Fruit fly (Drosophila melanogaster) whole organism, embryonic: ENCODE measurements around the gene Vti1a.
A peak's percentile ranks its signal among the peaks of the same experiment; 100 is the strongest.

ENCODE experiments used
- Bteb2 ChIP-seq: fragments of 200-800 bp; sonication (Bioruptor generic); optimal IDR thresholded peaks from 2 replicates; lab custom pipeline; 2016; ENCODE audit warnings: missing biosample characterization, missing genetic modification characterization
- CG11093 ChIP-seq: fragments of 200-800 bp; sonication (Bioruptor generic); IDR thresholded peaks from 3 replicates; pipeline ENCODE4 v1.3.6; 2022; ENCODE audit warnings: missing biosample characterization, missing genetic modification characterization
- CG11247 ChIP-seq: fragments of 200-800 bp; sonication (Bioruptor generic); IDR thresholded peaks from 2 replicates; pipeline ENCODE4 v1.3.6; 2022; ENCODE audit warnings: missing biosample characterization, missing genetic modification characterization
- CG11560 ChIP-seq: fragments of 200-800 bp; sonication (Bioruptor generic); IDR thresholded peaks from 3 replicates; pipeline ENCODE4 v1.3.6; 2022; ENCODE audit warnings: missing biosample characterization, missing genetic modification characterization
- CG12769 ChIP-seq: fragments of 200-800 bp; sonication (Bioruptor generic); optimal IDR thresholded peaks from 2 replicates; lab custom pipeline; 2019; ENCODE audit warnings: missing biosample characterization, mild to moderate bottlenecking, missing genetic modification characterization, moderate library complexity
- CG13296 ChIP-seq: fragments of 200-800 bp; sonication (Bioruptor generic); optimal IDR thresholded peaks from 3 replicates; lab custom pipeline; 2018; ENCODE audit warnings: missing biosample characterization, mild to moderate bottlenecking, missing genetic modification characterization
- CG1647 ChIP-seq: fragments of 200-800 bp; sonication (Bioruptor generic); optimal IDR thresholded peaks from 3 replicates; lab custom pipeline; 2016; ENCODE audit warnings: missing biosample characterization, missing genetic modification characterization
- CG17186 ChIP-seq: fragments of 200-800 bp; sonication (Bioruptor generic); optimal IDR thresholded peaks from 3 replicates; lab custom pipeline; 2017; ENCODE audit warnings: missing biosample characterization, missing genetic modification reagents, missing genetic modification characterization
- CG17359 ChIP-seq: fragments of 200-800 bp; sonication (Bioruptor generic); optimal IDR thresholded peaks from 3 replicates; lab custom pipeline; 2018; ENCODE audit warnings: missing biosample characterization, mild to moderate bottlenecking, missing genetic modification characterization, moderate library complexity
- CG18476 ChIP-seq: fragments of 200-800 bp; sonication (Bioruptor generic); optimal IDR thresholded peaks from 2 replicates; lab custom pipeline; 2016; ENCODE audit warnings: missing biosample characterization, mild to moderate bottlenecking, missing genetic modification characterization
- CG18599 ChIP-seq: fragments of 200-800 bp; sonication (Bioruptor generic); optimal IDR thresholded peaks from 3 replicates; lab custom pipeline; 2017; ENCODE audit warnings: missing biosample characterization, missing genetic modification characterization, mild to moderate bottlenecking, moderate library complexity, missing genetic modification reagents
- CG2120 ChIP-seq: fragments of 200-800 bp; sonication (Bioruptor generic); optimal IDR thresholded peaks from 3 replicates; lab custom pipeline; 2016; ENCODE audit warnings: missing biosample characterization, missing genetic modification characterization
- CG2199 ChIP-seq: fragments of 200-800 bp; sonication (Bioruptor generic); IDR thresholded peaks from 3 replicates; pipeline ENCODE4 v1.3.6; 2022; ENCODE audit warnings: missing biosample characterization, missing genetic modification characterization
- CG2202 ChIP-seq: fragments of 200-800 bp; sonication (Bioruptor generic); optimal IDR thresholded peaks from 2 replicates; lab custom pipeline; 2018; ENCODE audit warnings: missing biosample characterization, mild to moderate bottlenecking, missing genetic modification characterization
- CG3838 ChIP-seq: fragments of 200-800 bp; sonication (Bioruptor generic); optimal IDR thresholded peaks from 3 replicates; lab custom pipeline; 2016; ENCODE audit warnings: missing biosample characterization, missing genetic modification characterization
- CG42726 ChIP-seq: fragments of 200-800 bp; sonication (Bioruptor generic); IDR thresholded peaks from 2 replicates; pipeline ENCODE4 v1.3.6; 2022; ENCODE audit warnings: missing biosample characterization, missing genetic modification characterization; ENCODE audit not compliant: partially characterized antibody
- CG4404 ChIP-seq: fragments of 200-800 bp; sonication (Bioruptor generic); IDR thresholded peaks from 2 replicates; pipeline ENCODE4 v1.3.6; 2022; ENCODE audit warnings: missing biosample characterization, missing genetic modification characterization
- CG4707 ChIP-seq: fragments of 200-800 bp; sonication (Bioruptor generic); optimal IDR thresholded peaks from 2 replicates; lab custom pipeline; 2018; ENCODE audit warnings: missing biosample characterization, mild to moderate bottlenecking, missing genetic modification characterization, moderate library complexity
- CG6813 ChIP-seq: fragments of 200-800 bp; sonication (Bioruptor generic); optimal IDR thresholded peaks from 2 replicates; lab custom pipeline; 2017; ENCODE audit warnings: missing biosample characterization, missing genetic modification characterization, mild to moderate bottlenecking, moderate library complexity, missing genetic modification reagents
- CG7745 ChIP-seq: fragments of 200-800 bp; sonication (Bioruptor generic); optimal IDR thresholded peaks from 2 replicates; lab custom pipeline; 2018; ENCODE audit warnings: missing biosample characterization, mild to moderate bottlenecking, missing genetic modification characterization, moderate library complexity
- CG8765 ChIP-seq: fragments of 200-800 bp; sonication (Bioruptor generic); IDR thresholded peaks from 2 replicates; pipeline ENCODE4 v1.3.6; 2022; ENCODE audit warnings: missing biosample characterization, missing genetic modification characterization
- D19B ChIP-seq: fragments of 200-800 bp; sonication (Bioruptor generic); optimal IDR thresholded peaks from 2 replicates; lab custom pipeline; 2017; ENCODE audit warnings: missing biosample characterization, mild to moderate bottlenecking, missing genetic modification characterization
- Dll ChIP-seq: fragments of 200-800 bp; sonication (Bioruptor generic); IDR thresholded peaks from 4 replicates; pipeline ENCODE4 v1.3.6; 2022; ENCODE audit warnings: missing biosample characterization, missing genetic modification characterization; ENCODE audit not compliant: partially characterized antibody
- Ets65A ChIP-seq: fragments of 200-800 bp; sonication (Bioruptor generic); peaks from one replicate; lab custom pipeline; 2016; ENCODE audit warnings: missing biosample characterization, missing genetic modification characterization
- Hr78 ChIP-seq, 2 experiments: fragments of 200-800 bp in 1 of 2; fragments of >200 bp in 1 of 2; sonication (Bioruptor generic) in 1 of 2; optimal IDR thresholded peaks; 2 replicates each; lab custom pipeline; 2017 to 2019; ENCODE audit warnings: missing biosample characterization in 2 of 2, missing genetic modification characterization in 2 of 2, mild to moderate bottlenecking in 1 of 2, moderate library complexity in 1 of 2
- Lhr ChIP-seq: fragments of 200-800 bp; sonication (Bioruptor generic); optimal IDR thresholded peaks from 3 replicates; lab custom pipeline; 2017; ENCODE audit warnings: mild to moderate bottlenecking, missing biosample characterization, missing genetic modification reagents, missing genetic modification characterization
- NFAT ChIP-seq: fragments of 200-800 bp; sonication (Bioruptor generic); IDR thresholded peaks from 2 replicates; pipeline ENCODE4 v1.3.6; 2022; ENCODE audit warnings: missing biosample characterization, missing genetic modification characterization
- Ravus ChIP-seq: fragments of 200-800 bp; sonication (Bioruptor generic); IDR thresholded peaks from 2 replicates; pipeline ENCODE4 v1.3.6; 2022; ENCODE audit warnings: missing biosample characterization, missing genetic modification characterization
- Scr ChIP-seq: fragments of 200-800 bp; sonication (Bioruptor generic); IDR thresholded peaks from 2 replicates; pipeline ENCODE4 v1.3.6; 2022; ENCODE audit warnings: missing biosample characterization, missing genetic modification characterization; ENCODE audit not compliant: partially characterized antibody
- Sin3A ChIP-seq: fragments of >200 bp; optimal IDR thresholded peaks from 2 replicates; lab custom pipeline; 2018
- Six4 ChIP-seq: fragments of 200-800 bp; sonication (Bioruptor generic); optimal IDR thresholded peaks from 2 replicates; lab custom pipeline; 2016; ENCODE audit warnings: missing biosample characterization, missing genetic modification characterization
- Stat92E ChIP-seq, 3 experiments: fragments of >200 bp in 2 of 3; fragments of 200-800 bp in 1 of 3; sonication (Bioruptor generic) in 1 of 3; optimal IDR thresholded peaks; 2 replicates each; lab custom pipeline; 2017 to 2019; ENCODE audit warnings: missing biosample characterization in 3 of 3, missing genetic modification characterization in 3 of 3, mild to moderate bottlenecking in 1 of 3, moderate library complexity in 1 of 3
- Tbp ChIP-seq: fragments of >200 bp; optimal IDR thresholded peaks from 2 replicates; lab custom pipeline; 2018; ENCODE audit warnings: missing biosample characterization, missing genetic modification characterization
- cad ChIP-seq: fragments of >200 bp; optimal IDR thresholded peaks from 2 replicates; lab custom pipeline; 2017; ENCODE audit warnings: missing biosample characterization, missing genetic modification characterization
- chinmo ChIP-seq: fragments of 200-800 bp; sonication (Bioruptor generic); IDR thresholded peaks from 4 replicates; pipeline ENCODE4 v1.3.6; 2022; ENCODE audit warnings: missing biosample characterization, missing genetic modification characterization; ENCODE audit not compliant: partially characterized antibody
- dysf ChIP-seq: fragments of 200-800 bp; sonication (Bioruptor generic); IDR thresholded peaks from 3 replicates; pipeline ENCODE4 v1.3.6; 2022; ENCODE audit warnings: missing biosample characterization, missing genetic modification characterization
- gsb-n ChIP-seq: fragments of 200-800 bp; sonication (Bioruptor generic); optimal IDR thresholded peaks from 3 replicates; lab custom pipeline; 2018; ENCODE audit warnings: missing biosample characterization, mild to moderate bottlenecking, missing genetic modification characterization
- kni ChIP-seq: fragments of 200-800 bp; sonication (Bioruptor generic); optimal IDR thresholded peaks from 3 replicates; lab custom pipeline; 2017; ENCODE audit warnings: mild to moderate bottlenecking, missing biosample characterization, missing genetic modification reagents, missing genetic modification characterization
- luna ChIP-seq: fragments of 200-800 bp; sonication (Bioruptor generic); optimal IDR thresholded peaks from 2 replicates; lab custom pipeline; 2016; ENCODE audit warnings: missing biosample characterization, missing genetic modification characterization
- maf-S ChIP-seq: fragments of 200-800 bp; sonication (Bioruptor generic); optimal IDR thresholded peaks from 2 replicates; lab custom pipeline; 2016; ENCODE audit warnings: missing biosample characterization, missing genetic modification characterization
- nau ChIP-seq: fragments of 200-800 bp; sonication (Bioruptor generic); optimal IDR thresholded peaks from 3 replicates; lab custom pipeline; 2017; ENCODE audit warnings: missing biosample characterization, mild to moderate bottlenecking, missing genetic modification characterization, missing genetic modification reagents
- nom ChIP-seq: fragments of 200-800 bp; sonication (Bioruptor generic); optimal IDR thresholded peaks from 2 replicates; lab custom pipeline; 2017; ENCODE audit warnings: missing biosample characterization, missing genetic modification characterization, mild to moderate bottlenecking, moderate library complexity, missing genetic modification reagents
- onecut ChIP-seq: fragments of 200-800 bp; sonication (Bioruptor generic); IDR thresholded peaks from 2 replicates; pipeline ENCODE4 v1.3.6; 2022; ENCODE audit warnings: missing biosample characterization, missing genetic modification characterization
- pita ChIP-seq: fragments of 200-800 bp; sonication (Bioruptor generic); optimal IDR thresholded peaks from 2 replicates; lab custom pipeline; 2017; ENCODE audit warnings: missing biosample characterization, mild to moderate bottlenecking, missing genetic modification characterization
- pzg ChIP-seq: fragments of 200-800 bp; sonication (Bioruptor generic); optimal IDR thresholded peaks from 3 replicates; lab custom pipeline; 2018; ENCODE audit warnings: missing biosample characterization, mild to moderate bottlenecking, missing genetic modification characterization, moderate library complexity
- shn ChIP-seq: fragments of 200-800 bp; sonication (Bioruptor generic); optimal IDR thresholded peaks from 3 replicates; lab custom pipeline; 2016; ENCODE audit warnings: missing biosample characterization, missing genetic modification characterization
- sr ChIP-seq: fragments of 200-800 bp; sonication (Bioruptor generic); IDR thresholded peaks from 3 replicates; pipeline ENCODE4 v1.3.6; 2022; ENCODE audit warnings: missing biosample characterization, missing genetic modification characterization
- sug ChIP-seq: fragments of 200-800 bp; optimal IDR thresholded peaks from 2 replicates; lab custom pipeline; 2019; ENCODE audit warnings: missing biosample characterization, mild to moderate bottlenecking, missing genetic modification characterization, moderate library complexity
- tio ChIP-seq: fragments of 200-800 bp; sonication (Bioruptor generic); optimal IDR thresholded peaks from 2 replicates; lab custom pipeline; 2017; ENCODE audit warnings: missing biosample characterization, missing genetic modification characterization, inconsistent platforms
- ttk ChIP-seq: fragments of 200-800 bp; sonication (Bioruptor generic); IDR thresholded peaks from 2 replicates; pipeline ENCODE4 v2.1.2; 2022; ENCODE audit warnings: missing biosample characterization, missing genetic modification characterization
- twi ChIP-seq: fragments of 200-800 bp; optimal IDR thresholded peaks from 2 replicates; lab custom pipeline; 2019; ENCODE audit warnings: missing biosample characterization, mild to moderate bottlenecking, missing genetic modification characterization, moderate library complexity
- zfh2 ChIP-seq: fragments of 200-800 bp; sonication (Bioruptor generic); optimal IDR thresholded peaks from 2 replicates; lab custom pipeline; 2016; ENCODE audit warnings: missing biosample characterization, missing genetic modification characterization

The Vti1a gene

DNA sequence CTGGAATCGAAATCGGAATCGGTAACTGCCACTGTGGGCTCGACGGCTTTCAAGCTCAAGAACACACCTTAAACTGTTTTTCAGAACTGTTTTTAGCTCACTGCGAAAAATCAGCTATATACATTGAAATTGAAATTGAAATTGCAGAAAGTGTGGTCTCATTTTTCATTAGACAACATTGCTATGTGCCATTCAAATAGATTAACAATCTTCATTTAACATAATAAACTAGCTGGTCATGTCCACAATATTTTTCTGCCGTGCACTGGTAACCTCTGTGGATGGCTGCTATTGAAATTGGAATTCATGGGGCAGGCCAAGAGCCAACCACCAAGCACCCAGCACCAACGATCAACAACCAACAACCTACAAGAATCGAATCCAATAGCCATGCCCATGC lies 43.2 kb upstream of the Vti1a start (continued):
- TF ChIP-seq CG8765 (GFP tag; lab: Robert Waterston, UW) (no peak), luna (GFP tag; lab: Kevin White, UChicago) (no peak), CG11093 (GFP tag; lab: Robert Waterston, UW) (no peak), tio (no peak), Scr (GFP tag; lab: Robert Waterston, UW) (no peak), gsb-n (tag; lab: Kevin White, UChicago) (no peak), Tbp (GFP tag; lab: Kevin White, UChicago) (no peak), Lhr (GFP tag; lab: Kevin White, UChicago) (no peak), zfh2 (GFP tag; lab: Kevin White, UChicago) (no peak), kni (GFP tag; lab: Kevin White, UChicago) (no peak), CG17359 (tag; lab: Kevin White, UChicago) (no peak), CG2202 (tag; lab: Kevin White, UChicago) (peak; percentile 18), D19B (GFP tag; lab: Kevin White, UChicago) (no peak), CG1647 (GFP tag; lab: Kevin White, UChicago) (no peak), CG12769 (tag; lab: Kevin White, UChicago) (no peak), shn (GFP tag; lab: Kevin White, UChicago) (no peak), onecut (GFP tag; lab: Robert Waterston, UW) (no peak), CG42726 (GFP tag; lab: Robert Waterston, UW) (no peak), Stat92E (GFP tag; optimal IDR thresholded peaks at IDR 0.05; lab: Kevin White, UChicago) (peak in 1 of 3 experiments; percentile 6), CG7745 (no peak), twi (tag; lab: Kevin White, UChicago) (no peak), CG4707 (GFP tag; lab: Kevin White, UChicago) (no peak), Six4 (GFP tag; lab: Kevin White, UChicago) (peak; percentile 17), CG2120 (GFP tag; lab: Kevin White, UChicago) (no peak), CG4404 (GFP tag; lab: Robert Waterston, UW) (no peak), CG17186 (GFP tag; lab: Kevin White, UChicago) (no peak), Bteb2 (GFP tag; lab: Kevin White, UChicago) (no peak), CG11560 (tag; lab: Robert Waterston, UW) (no peak), pzg (GFP tag; lab: Kevin White, UChicago) (no peak), nom (GFP tag; lab: Kevin White, UChicago) (peak; percentile 6), Dll (no peak), sr (GFP tag; lab: Robert Waterston, UW) (no peak), sug (tag; lab: Kevin White, UChicago) (no peak), cad (GFP tag; lab: Kevin White, UChicago) (no peak), CG13296 (GFP tag; lab: Kevin White, UChicago) (no peak), Hr78 (GFP tag; optimal IDR thresholded peaks at IDR 0.05; lab: Kevin White, UChicago) (no peak), CG18476 (no peak), chinmo (GFP tag; lab: Robert Waterston, UW) (no peak), CG11247 (no peak), NFAT (GFP tag; lab: Robert Waterston, UW) (no peak), dysf (0 out of 3 replicates have a peak, but pooled peaks have one; percentile 35), CG6813 (GFP tag; lab: Kevin White, UChicago) (no peak), Ets65A (GFP tag; lab: Kevin White, UChicago) (peak; percentile 78), nau (GFP tag; lab: Kevin White, UChicago) (no peak), maf-S (GFP tag; lab: Kevin White, UChicago) (no peak), CG2199 (GFP tag; lab: Robert Waterston, UW) (no peak), ttk (GFP tag; lab: Robert Waterston, UW) (no peak), Ravus (GFP tag; lab: Robert Waterston, UW) (no peak), pita (GFP tag; lab: Kevin White, UChicago) (no peak), Sin3A (lab: Kevin White, UChicago) (no peak), CG3838 (GFP tag; lab: Kevin White, UChicago) (no peak), CG18599 (no peak)
